Comparison of ENCODE assay signal across 3 fruit fly cellular contexts in the genomic region with DNA sequence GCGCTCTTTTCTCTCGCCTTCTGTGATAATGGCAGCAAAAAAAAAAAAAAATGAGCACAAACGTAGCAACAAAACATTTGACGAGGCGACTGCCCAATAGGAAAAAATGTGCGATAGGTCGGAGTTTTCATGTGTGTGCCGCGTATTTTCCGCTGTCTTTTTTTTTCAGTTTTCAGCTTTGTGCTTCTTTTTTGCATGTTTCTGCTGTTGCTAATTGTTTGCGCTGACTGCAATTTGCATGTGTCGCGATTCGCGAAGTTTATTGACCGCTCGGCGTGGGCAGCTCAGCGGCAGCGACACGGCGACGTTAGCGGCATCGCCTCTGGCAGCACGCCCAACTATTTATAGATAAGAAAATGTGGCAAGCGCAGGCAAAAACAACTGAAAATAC.
TF ChIP-seq lines count a peak whose summit lies in the region.

No protein-coding gene starts in this region.

- TF ChIP-seq CTCF in whole organism, embryonic (GFP tag; optimal IDR thresholded peaks at IDR 0.05; lab: Kevin White, UChicago): no peak

TF ChIP-seq in whole organism, embryonic, 481 proteins besides CTCF, POLR2A, EP300 and RAD21:
- TF ChIP-seq Elba2 (GFP tag; optimal IDR thresholded peaks at IDR 0.05; lab: Kevin White, UChicago): peak; percentile 56
- TF ChIP-seq Drgx (GFP tag; IDR thresholded peaks at IDR 0.05; lab: Robert Waterston, UW): peak; percentile 81
- peak; percentile 52; the same call in 1 of the 3 replicates for TF ChIP-seq sr (GFP tag; IDR thresholded peaks at IDR 0.05; lab: Robert Waterston, UW)
- no peak for TF ChIP-seq zen2 (GFP tag; IDR thresholded peaks at IDR 0.05; lab: Robert Waterston, UW; ENCODE audit: partially characterized antibody)
- 0 out of 3 replicates have a peak, but pooled peaks have one; percentile 52 for TF ChIP-seq CG6175 (GFP tag; IDR thresholded peaks at IDR 0.05; lab: Robert Waterston, UW)
- TF ChIP-seq bsh (GFP tag; optimal IDR thresholded peaks at IDR 0.05; lab: Kevin White, UChicago): peak in 1 of 2 experiments; percentile 39
- no peak for TF ChIP-seq Hand (GFP tag; optimal IDR thresholded peaks at IDR 0.05; lab: Kevin White, UChicago)
- TF ChIP-seq Sry-β (GFP tag; optimal IDR thresholded peaks at IDR 0.05; lab: Kevin White, UChicago): peak; percentile 76
- no peak for TF ChIP-seq Bteb2 (GFP tag; optimal IDR thresholded peaks at IDR 0.05; lab: Kevin White, UChicago)

TF ChIP-seq in whole organism, prepupa, 60 proteins besides CTCF, POLR2A, EP300 and RAD21:
- TF ChIP-seq pdm3 (GFP tag; optimal IDR thresholded peaks at IDR 0.05; lab: Kevin White, UChicago): no peak
- peak; percentile 0 for TF ChIP-seq Lpt (GFP tag; optimal IDR thresholded peaks at IDR 0.05; lab: Kevin White, UChicago)
- peak; percentile 1 for TF ChIP-seq dac (GFP tag; optimal IDR thresholded peaks at IDR 0.05; lab: Kevin White, UChicago)
- TF ChIP-seq CG8119 (GFP tag; IDR thresholded peaks at IDR 0.05; lab: Robert Waterston, UW): peak; percentile 79
- TF ChIP-seq CG11902 (GFP tag; optimal IDR thresholded peaks at IDR 0.05; lab: Kevin White, UChicago): no peak
- peak; percentile 17 for TF ChIP-seq CG32006 (GFP tag; optimal IDR thresholded peaks at IDR 0.05; lab: Kevin White, UChicago)
- peak; percentile 62 for TF ChIP-seq CG6276 (GFP tag; optimal IDR thresholded peaks at IDR 0.05; lab: Kevin White, UChicago)
- peak; percentile 91 for TF ChIP-seq eg (GFP tag; IDR thresholded peaks at IDR 0.05; lab: Robert Waterston, UW)
- TF ChIP-seq Gug (GFP tag; IDR thresholded peaks at IDR 0.05; lab: Robert Waterston, UW): peak; percentile 59
- peak; percentile 60; the same call in 2 of the 3 replicates for TF ChIP-seq CG6163 (GFP tag; IDR thresholded peaks at IDR 0.05; lab: Robert Waterston, UW)
- TF ChIP-seq net (GFP tag; optimal IDR thresholded peaks at IDR 0.05; lab: Kevin White, UChicago): peak; percentile 1
- TF ChIP-seq CG15336 (GFP tag; IDR thresholded peaks at IDR 0.05; lab: Robert Waterston, UW): peak; percentile 75
- no peak for TF ChIP-seq CG6808 (GFP tag; optimal IDR thresholded peaks at IDR 0.05; lab: Kevin White, UChicago)

TF ChIP-seq in whole organism, pupa, 21 proteins besides CTCF, POLR2A, EP300 and RAD21:
- TF ChIP-seq D1 (tag; optimal IDR thresholded peaks at IDR 0.05; lab: Kevin White, UChicago): no peak
- TF ChIP-seq CG4496 (GFP tag; IDR thresholded peaks at IDR 0.05; lab: Robert Waterston, UW): peak; percentile 91
- TF ChIP-seq Pif1A (GFP tag; optimal IDR thresholded peaks at IDR 0.05; lab: Kevin White, UChicago): no peak
- TF ChIP-seq EcR (GFP tag; optimal IDR thresholded peaks at IDR 0.05; lab: Kevin White, UChicago): no peak
- no peak for TF ChIP-seq Pif1B (GFP tag; optimal IDR thresholded peaks at IDR 0.05; lab: Kevin White, UChicago)
- TF ChIP-seq gl (tag; optimal IDR thresholded peaks at IDR 0.05; lab: Kevin White, UChicago): no peak
- peak; percentile 60 for TF ChIP-seq CG14655 (GFP tag; optimal IDR thresholded peaks at IDR 0.05; lab: Kevin White, UChicago)
- no peak for TF ChIP-seq Snoo (tag; optimal IDR thresholded peaks at IDR 0.05; lab: Kevin White, UChicago)
- TF ChIP-seq CG17806 (tag; optimal IDR thresholded peaks at IDR 0.05; lab: Kevin White, UChicago): no peak
- TF ChIP-seq CG15710 (tag; optimal IDR thresholded peaks at IDR 0.05; lab: Kevin White, UChicago): no peak
- no peak for TF ChIP-seq CG10348 (GFP tag; IDR thresholded peaks at IDR 0.05; lab: Robert Waterston, UW)
- peak; percentile 81 for TF ChIP-seq fd96Ca (GFP tag; IDR thresholded peaks at IDR 0.05; lab: Robert Waterston, UW)
- TF ChIP-seq CG13204 (GFP tag; optimal IDR thresholded peaks at IDR 0.05; lab: Kevin White, UChicago): no peak
- peak; percentile 83 for TF ChIP-seq Ets98B (GFP tag; IDR thresholded peaks at IDR 0.05; lab: Robert Waterston, UW)
- peak; percentile 81 for TF ChIP-seq CG32121 (GFP tag; IDR thresholded peaks at IDR 0.05; lab: Robert Waterston, UW)
- peak; percentile 44 for TF ChIP-seq rn (GFP tag; IDR thresholded peaks at IDR 0.05; lab: Robert Waterston, UW)
- no peak for TF ChIP-seq CG8159 (tag; optimal IDR thresholded peaks at IDR 0.05; lab: Kevin White, UChicago)
- peak; percentile 12 for TF ChIP-seq CG8301 (tag; optimal IDR thresholded peaks at IDR 0.05; lab: Kevin White, UChicago)
- no peak for TF ChIP-seq CG34367 (tag; optimal IDR thresholded peaks at IDR 0.05; lab: Kevin White, UChicago)
- TF ChIP-seq CG12605 (GFP tag; IDR thresholded peaks at IDR 0.05; lab: Robert Waterston, UW): peak; percentile 80
- no peak for TF ChIP-seq CG9948 (tag; optimal IDR thresholded peaks at IDR 0.05; lab: Kevin White, UChicago)
